Fruit fly (Drosophila melanogaster): Measurements from ENCODE around the gene Rcd-1.

Gene Rcd-1

DNA sequence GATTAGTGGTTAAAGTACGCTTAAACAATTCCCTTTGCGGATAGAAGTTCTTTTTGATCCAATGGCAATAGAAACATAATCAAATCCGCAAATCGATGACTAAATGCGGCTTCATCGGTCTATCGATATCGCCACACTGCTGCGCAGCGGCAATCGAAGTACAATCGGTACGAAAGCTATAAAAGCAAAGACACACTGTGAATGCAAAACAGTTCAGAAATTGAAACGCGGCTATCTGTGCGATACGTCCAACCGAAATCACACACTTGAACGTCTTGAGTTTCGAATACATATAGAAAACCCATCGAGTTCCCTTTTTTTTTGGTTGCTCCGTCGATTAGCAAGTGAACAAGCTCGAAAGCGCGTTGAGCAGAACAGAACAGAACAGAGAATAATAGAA is 33.6 kb upstream of the Rcd-1 start, which contains the start of gene CG14207 (continued):
- TF ChIP-seq CG2116 (GFP tag; optimal IDR thresholded peaks at IDR 0.05) = peak; percentile 86
- peak; percentile 57; the same call in 1 of the 2 replicates for TF ChIP-seq sna (GFP tag; IDR thresholded peaks at IDR 0.05; ENCODE audit: partially characterized antibody)
- TF ChIP-seq trh (GFP tag; optimal IDR thresholded peaks at IDR 0.05) = no peak
- TF ChIP-seq Antp (GFP tag; optimal IDR thresholded peaks at IDR 0.05) = no peak
- no peak for TF ChIP-seq tio (GFP tag; optimal IDR thresholded peaks at IDR 0.05)
- peak; percentile 84; the same call in 2 of the 4 replicates for TF ChIP-seq chinmo (GFP tag; IDR thresholded peaks at IDR 0.05; ENCODE audit: partially characterized antibody)
- TF ChIP-seq CG1602 (GFP tag; optimal IDR thresholded peaks at IDR 0.05) = no peak
- TF ChIP-seq odd (GFP tag; optimal IDR thresholded peaks at IDR 0.05) = no peak
- no peak; the same call in 1 of the 2 replicates for TF ChIP-seq CG5953 (GFP tag; IDR thresholded peaks at IDR 0.05)
- no peak for TF ChIP-seq CG18599 (GFP tag; optimal IDR thresholded peaks at IDR 0.05)
- no peak for TF ChIP-seq CG17612 (GFP tag; IDR thresholded peaks at IDR 0.05)
- TF ChIP-seq CG16815 (GFP tag; optimal IDR thresholded peaks at IDR 0.05) = no peak
- TF ChIP-seq CG2199 (GFP tag; IDR thresholded peaks at IDR 0.05) = no peak
- no peak for TF ChIP-seq CG7556 (GFP tag; optimal IDR thresholded peaks at IDR 0.05)
- no peak for TF ChIP-seq jumu (GFP tag; optimal IDR thresholded peaks at IDR 0.05)
- TF ChIP-seq bbx (GFP tag; IDR thresholded peaks at IDR 0.05; ENCODE audit: partially characterized antibody) = peak; percentile 80
- peak; percentile 67 for TF ChIP-seq zen2 (GFP tag; IDR thresholded peaks at IDR 0.05; ENCODE audit: partially characterized antibody)
- no peak for TF ChIP-seq H15 (GFP tag; IDR thresholded peaks at IDR 0.05)
- peak; percentile 62 for TF ChIP-seq HmgZ (tag; optimal IDR thresholded peaks at IDR 0.05)
- TF ChIP-seq Deaf1 (tag; optimal IDR thresholded peaks at IDR 0.05) = peak; percentile 10
- no peak for TF ChIP-seq Rx (GFP tag; IDR thresholded peaks at IDR 0.05)
- no peak for TF ChIP-seq CG8388 (GFP tag; optimal IDR thresholded peaks at IDR 0.05)
- TF ChIP-seq D19A (tag; optimal IDR thresholded peaks at IDR 0.05) = peak; percentile 20
- no peak for TF ChIP-seq fu2 (GFP tag; optimal IDR thresholded peaks at IDR 0.05)
- TF ChIP-seq CG31224 (GFP tag; IDR thresholded peaks at IDR 0.05) = no peak
- TF ChIP-seq Bdp1 (GFP tag; optimal IDR thresholded peaks at IDR 0.05) = no peak
- TF ChIP-seq Opbp (GFP tag; IDR thresholded peaks at IDR 0.05; ENCODE audit: partially characterized antibody) = peak; percentile 86
- TF ChIP-seq gce (GFP tag; IDR thresholded peaks at IDR 0.05) = no peak
- TF ChIP-seq CG11247 (GFP tag; IDR thresholded peaks at IDR 0.05) = peak; percentile 30; the same call in 1 of the 2 replicates
- TF ChIP-seq CG13296 (GFP tag; optimal IDR thresholded peaks at IDR 0.05) = peak; percentile 40
- no peak for TF ChIP-seq Gsc (GFP tag; IDR thresholded peaks at IDR 0.05)
- 0 out of 2 replicates have a peak, but pooled peaks have one; percentile 14 for TF ChIP-seq CG31441 (GFP tag; IDR thresholded peaks at IDR 0.05)
- TF ChIP-seq bcd (GFP tag; optimal IDR thresholded peaks at IDR 0.05) = no peak
- TF ChIP-seq pb (GFP tag; optimal IDR thresholded peaks at IDR 0.05) = no peak
- TF ChIP-seq dati (GFP tag; IDR thresholded peaks at IDR 0.05) = no peak
- peak; percentile 3 for TF ChIP-seq gfzf (GFP tag; optimal IDR thresholded peaks at IDR 0.05)
- no peak for TF ChIP-seq CG4707 (GFP tag; optimal IDR thresholded peaks at IDR 0.05)
- no peak for TF ChIP-seq Dip2 (GFP tag; IDR thresholded peaks at IDR 0.05)
- TF ChIP-seq fd102C (GFP tag; optimal IDR thresholded peaks at IDR 0.05) = no peak
- TF ChIP-seq al (GFP tag; IDR thresholded peaks at IDR 0.05) = no peak
- TF ChIP-seq CG6854 (GFP tag; optimal IDR thresholded peaks at IDR 0.05) = peak; percentile 39
- TF ChIP-seq CG3065 (GFP tag; optimal IDR thresholded peaks at IDR 0.05) = no peak
- peak; percentile 67; the same call in 1 of the 2 replicates for TF ChIP-seq amos (GFP tag; IDR thresholded peaks at IDR 0.05; ENCODE audit: partially characterized antibody)
- no peak for TF ChIP-seq ssp (GFP tag; IDR thresholded peaks at IDR 0.05)
- no peak for TF ChIP-seq CG16863 (GFP tag; optimal IDR thresholded peaks at IDR 0.05)
- TF ChIP-seq knrl (GFP tag; IDR thresholded peaks at IDR 0.05; ENCODE audit: partially characterized antibody) = peak; percentile 47; the same call in 1 of the 3 replicates
- TF ChIP-seq slbo (GFP tag; IDR thresholded peaks at IDR 0.05) = peak; percentile 41; the same call in 1 of the 2 replicates
- TF ChIP-seq tx (GFP tag; optimal IDR thresholded peaks at IDR 0.05) = no peak
- TF ChIP-seq CG14710 (tag; optimal IDR thresholded peaks at IDR 0.05) = peak; percentile 11
- no peak for TF ChIP-seq CG6254 (GFP tag; optimal IDR thresholded peaks at IDR 0.05)
- no peak for TF ChIP-seq run (tag; optimal IDR thresholded peaks at IDR 0.05)

Data from whole organism, embryonic.